Fruit fly (Drosophila melanogaster): ENCODE data around the gene subdued.

Gene subdued

DNA sequence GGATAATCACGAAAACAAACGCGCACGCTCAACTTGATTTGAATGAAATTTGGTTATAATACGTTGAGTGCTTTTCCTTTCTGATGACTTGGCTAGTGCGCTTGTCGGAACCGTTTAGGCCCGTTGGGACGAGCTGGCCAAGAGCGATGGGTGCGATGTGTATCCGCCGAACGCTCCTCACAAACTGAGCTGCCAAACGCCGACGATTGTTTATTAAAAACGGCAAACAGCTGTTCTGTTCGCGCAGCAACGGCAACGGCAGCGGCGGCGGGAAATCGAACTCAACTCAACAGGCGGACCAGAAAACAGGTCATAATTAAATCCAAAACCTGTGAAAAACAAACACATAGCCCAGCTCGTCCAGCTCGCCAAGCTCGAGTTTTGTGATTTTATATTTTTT is 21.6 kb downstream of the subdued start (continued):
- TF ChIP-seq fu2 (GFP tag; optimal IDR thresholded peaks at IDR 0.05) (no peak), dan (GFP tag; IDR thresholded peaks at IDR 0.05) (no peak), esg (GFP tag; conservative IDR thresholded peaks at IDR 0.05) (no peak), CG6813 (GFP tag; optimal IDR thresholded peaks at IDR 0.05) (no peak), CG11504 (tag; optimal IDR thresholded peaks at IDR 0.05) (no peak), CG13424 (tag; optimal IDR thresholded peaks at IDR 0.05) (no peak), CG4328 (GFP tag; optimal IDR thresholded peaks at IDR 0.05) (no peak), Hr39 (optimal IDR thresholded peaks at IDR 0.05) (no peak), Hey (tag; optimal IDR thresholded peaks at IDR 0.05) (no peak), CG18476 (GFP tag; optimal IDR thresholded peaks at IDR 0.05) (no peak), Myb (GFP tag; optimal IDR thresholded peaks at IDR 0.05) (no peak), CG34224 (GFP tag; IDR thresholded peaks at IDR 0.05; ENCODE audit: partially characterized antibody) (no peak), CG15073 (GFP tag; optimal IDR thresholded peaks at IDR 0.05) (no peak), az2 (GFP tag; optimal IDR thresholded peaks at IDR 0.05) (no peak), CG6272 (GFP tag; IDR thresholded peaks at IDR 0.05) (no peak), NfI (GFP tag; optimal IDR thresholded peaks at IDR 0.05) (no peak), Camta (GFP tag; optimal IDR thresholded peaks at IDR 0.05) (no peak), onecut (GFP tag; IDR thresholded peaks at IDR 0.05) (0 out of 2 replicates have a peak, but pooled peaks have one; percentile 5), Mrtf (GFP tag; IDR thresholded peaks at IDR 0.05) (no peak), HLH54F (GFP tag; optimal IDR thresholded peaks at IDR 0.05) (no peak), pfk (GFP tag; optimal IDR thresholded peaks at IDR 0.05) (no peak), lola (GFP tag; optimal IDR thresholded peaks at IDR 0.05) (no peak), Vsx1 (GFP tag; optimal IDR thresholded peaks at IDR 0.05) (no peak), CG10321 (GFP tag; IDR thresholded peaks at IDR 0.05) (no peak), Doc3 (GFP tag; IDR thresholded peaks at IDR 0.05; ENCODE audit: partially characterized antibody) (no peak), tup (GFP tag; optimal IDR thresholded peaks at IDR 0.05) (no peak), Blimp-1 (GFP tag; optimal IDR thresholded peaks at IDR 0.05) (no peak), CG15011 (GFP tag; optimal IDR thresholded peaks at IDR 0.05) (no peak), en (GFP tag; optimal IDR thresholded peaks at IDR 0.05) (no peak), CG10267 (tag; optimal IDR thresholded peaks at IDR 0.05) (no peak), CG7839 (tag; optimal IDR thresholded peaks at IDR 0.05) (no peak), Kr (GFP tag; optimal IDR thresholded peaks at IDR 0.05) (no peak), zf30C (GFP tag; optimal IDR thresholded peaks at IDR 0.05) (no peak), CG10366 (GFP tag; IDR thresholded peaks at IDR 0.05) (no peak), CkIIα-i1 (GFP tag; IDR thresholded peaks at IDR 0.05) (no peak), Deaf1 (tag; optimal IDR thresholded peaks at IDR 0.05) (peak; percentile 62), CG1529 (GFP tag; optimal IDR thresholded peaks at IDR 0.05) (no peak), wor (GFP tag; IDR thresholded peaks at IDR 0.05) (no peak), CG10979 (tag; optimal IDR thresholded peaks at IDR 0.05) (no peak), CG17568 (GFP tag; optimal IDR thresholded peaks at IDR 0.05) (no peak), BEAF-32 (GFP tag; optimal IDR thresholded peaks at IDR 0.05) (no peak), Dref (GFP tag; IDR thresholded peaks at IDR 0.05) (no peak), MBD-R2 (GFP tag; IDR thresholded peaks at IDR 0.05) (0 out of 2 replicates have a peak, but pooled peaks have one; percentile 12), CG17612 (GFP tag; IDR thresholded peaks at IDR 0.05) (no peak), ash1 (GFP tag; optimal IDR thresholded peaks at IDR 0.05) (no peak), CG7963 (GFP tag; IDR thresholded peaks at IDR 0.05; ENCODE audit: partially characterized antibody) (no peak), Sox102F (GFP tag; optimal IDR thresholded peaks at IDR 0.05) (no peak), CG16779 (GFP tag; IDR thresholded peaks at IDR 0.05) (no peak), CG15696 (tag; optimal IDR thresholded peaks at IDR 0.05) (no peak), Chrac-16 (GFP tag; optimal IDR thresholded peaks at IDR 0.05) (no peak), slou (GFP tag; optimal IDR thresholded peaks at IDR 0.05) (no peak)

Measured in whole organism, embryonic.